Worm (Caenorhabditis elegans) whole organism, L2 larva: ENCODE data around the gene unc-41.

Source experiments
- F13H6.1 ChIP-seq: sonication (generic microtip); optimal IDR thresholded peaks from 2 replicates; lab custom pipeline; 2016; ENCODE audit warnings: missing genetic modification characterization, missing compliant biosample characterization
- alr-1 ChIP-seq: fragments of 150-350 bp; optimal IDR thresholded peaks from 2 replicates; lab custom pipeline; 2014; ENCODE audit warnings: missing biosample characterization, missing genetic modification characterization
- ama-1 ChIP-seq: fragments of 150-350 bp; optimal IDR thresholded peaks from 2 replicates; lab custom pipeline; 2018; ENCODE audit warnings: inconsistent platforms
- blmp-1 ChIP-seq: sonication (generic microtip); optimal IDR thresholded peaks from 2 replicates; lab custom pipeline; 2017; ENCODE audit warnings: missing genetic modification characterization, mild to moderate bottlenecking, missing compliant biosample characterization, antibody characterized with exemption, moderate library complexity; ENCODE audit not compliant: insufficient read depth
- elt-3 ChIP-seq: sonication (generic microtip); optimal IDR thresholded peaks from 2 replicates; lab custom pipeline; 2017; ENCODE audit warnings: missing biosample characterization, missing genetic modification characterization
- nhr-10 ChIP-seq: sonication (generic microtip); optimal IDR thresholded peaks from 2 replicates; lab custom pipeline; 2017; ENCODE audit warnings: missing biosample characterization, missing genetic modification characterization
- nhr-12 ChIP-seq: fragments of 150-350 bp; optimal IDR thresholded peaks from 2 replicates; lab custom pipeline; 2014; ENCODE audit warnings: missing biosample characterization, missing genetic modification characterization
- nhr-23 ChIP-seq: fragments of 150-350 bp; optimal IDR thresholded peaks from 2 replicates; lab custom pipeline; 2014; ENCODE audit warnings: missing biosample characterization, missing genetic modification reagents, missing genetic modification characterization
- nhr-237 ChIP-seq: fragments of 150-350 bp; optimal IDR thresholded peaks from 2 replicates; lab custom pipeline; 2014; ENCODE audit warnings: missing biosample characterization, missing genetic modification characterization
- snpc-4 ChIP-seq: fragments of 150-350 bp; optimal IDR thresholded peaks from 2 replicates; lab custom pipeline; 2014; ENCODE audit warnings: missing biosample characterization, missing genetic modification characterization
- unc-55 ChIP-seq: fragments of 150-350 bp; sonication (generic microtip); optimal IDR thresholded peaks from 3 replicates; lab custom pipeline; 2014; ENCODE audit warnings: missing biosample characterization, missing genetic modification reagents, missing genetic modification characterization
- unc-62 ChIP-seq: fragments of 150-350 bp; optimal IDR thresholded peaks from 2 replicates; lab custom pipeline; 2014; ENCODE audit warnings: missing biosample characterization, missing genetic modification reagents, missing genetic modification characterization
- zag-1 ChIP-seq: fragments of 150-350 bp; optimal IDR thresholded peaks from 2 replicates; lab custom pipeline; 2014; ENCODE audit warnings: missing biosample characterization, missing genetic modification characterization
- ztf-11 ChIP-seq: sonication (generic microtip); optimal IDR thresholded peaks from 2 replicates; lab custom pipeline; 2017; ENCODE audit warnings: missing biosample characterization, missing genetic modification characterization

DNA sequence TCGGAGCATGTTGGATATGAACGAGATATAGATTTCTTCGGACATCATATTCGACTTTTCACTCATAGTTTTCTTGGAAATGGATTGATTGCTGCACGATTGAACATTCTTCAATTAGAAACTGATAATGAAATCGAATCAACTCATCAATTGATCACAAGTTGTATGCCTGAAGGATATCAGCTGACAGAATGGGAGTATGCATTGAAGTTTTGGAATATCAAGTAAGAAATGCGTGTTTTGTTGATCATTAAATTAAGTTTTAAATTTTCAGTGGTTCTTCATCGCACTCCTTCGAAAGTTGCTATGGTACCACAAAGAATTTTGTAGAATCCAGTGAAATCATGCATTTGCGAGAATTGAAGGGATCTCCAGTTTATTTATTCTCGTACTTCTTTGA, 30.3 kb upstream of the unc-41 start:
- TF ChIP-seq nhr-237 (tag; lab: Kevin White, UChicago) (no peak), nhr-12 (tag; lab: Kevin White, UChicago) (no peak), elt-3 (tag; lab: Kevin White, UChicago) (no peak), unc-62 (no peak), snpc-4 (no peak), ztf-11 (tag; lab: Kevin White, UChicago) (no peak), unc-55 (GFP tag; lab: Kevin White, UChicago) (no peak), blmp-1 (no peak), alr-1 (tag; lab: Kevin White, UChicago) (no peak), nhr-23 (no peak), zag-1 (no peak), F13H6.1 (tag; lab: Kevin White, UChicago) (no peak), ama-1 (lab: Kevin White, UChicago) (no peak), nhr-10 (tag; lab: Kevin White, UChicago) (no peak)
